Worm (Caenorhabditis elegans): Measurements from ENCODE around the gene ins-6.

- TF ChIP-seq hlh-8 (tag; optimal IDR thresholded peaks at IDR 0.05) (no peak), fkh-10 (GFP tag; optimal IDR thresholded peaks at IDR 0.05) (no peak), gmeb-2 (tag; optimal IDR thresholded peaks at IDR 0.05) (no peak), lin-11 (tag; optimal IDR thresholded peaks at IDR 0.05) (no peak)
These were observed 9.6 kb upstream of the ins-6 start, which contains the start of gene ins-3 for ce11 chrII:5990668-5991067.
